Worm (Caenorhabditis elegans) whole organism, L4 larva: ENCODE results near the gene Y2H9A.4.
A peak's percentile ranks its signal among the peaks of the same experiment; 100 is the strongest.

Experiments used
- F26F4.8 ChIP-seq: fragments of 200-800 bp; sonication (Bioruptor generic); conservative IDR thresholded peaks from 2 replicates; pipeline ENCODE4 v1.3.6; 2022; ENCODE audit warnings: missing genetic modification characterization, missing compliant biosample characterization
- F37D6.2 ChIP-seq: sonication (generic microtip); optimal IDR thresholded peaks from 2 replicates; lab custom pipeline; 2016; ENCODE audit warnings: mild to moderate bottlenecking, missing genetic modification characterization, missing compliant biosample characterization
- R02D3.7 ChIP-seq: fragments of 150-350 bp; sonication (generic microtip); optimal IDR thresholded peaks from 3 replicates; lab custom pipeline; 2014; ENCODE audit warnings: missing biosample characterization, missing genetic modification characterization
- Y48G9A.11 ChIP-seq: fragments of 200-800 bp; sonication (Bioruptor generic); IDR thresholded peaks from 2 replicates; pipeline ENCODE4 v1.3.6; 2022; ENCODE audit warnings: missing genetic modification reagents, missing genetic modification characterization, missing compliant biosample characterization
- Y5F2A.4 ChIP-seq: fragments of 200-800 bp; sonication (Bioruptor generic); optimal IDR thresholded peaks from 2 replicates; lab custom pipeline; 2018; ENCODE audit warnings: mild to moderate bottlenecking, missing genetic modification characterization, missing compliant biosample characterization
- ZK546.5 ChIP-seq, 2 experiments: sonication (generic microtip); optimal IDR thresholded peaks; 2 replicates each; lab custom pipeline; 2017; ENCODE audit warnings: missing biosample characterization in 2 of 2, missing genetic modification characterization in 2 of 2
- aly-2 ChIP-seq: sonication (generic microtip); optimal IDR thresholded peaks from 2 replicates; lab custom pipeline; 2018; ENCODE audit warnings: missing biosample characterization, missing genetic modification characterization
- ceh-28 ChIP-seq: fragments of 150-350 bp; optimal IDR thresholded peaks from 2 replicates; lab custom pipeline; 2014; ENCODE audit warnings: missing biosample characterization, missing genetic modification reagents, missing genetic modification characterization
- ceh-82 ChIP-seq: sonication (generic microtip); optimal IDR thresholded peaks from 2 replicates; lab custom pipeline; 2017; ENCODE audit warnings: missing biosample characterization, missing genetic modification characterization
- cey-2 ChIP-seq: sonication (generic microtip); optimal IDR thresholded peaks from 3 replicates; lab custom pipeline; 2017; ENCODE audit warnings: missing genetic modification characterization, mild to moderate bottlenecking, missing compliant biosample characterization, antibody characterized with exemption, borderline replicate concordance; ENCODE audit not compliant: insufficient read depth
- ctbp-1 ChIP-seq: fragments of 200-800 bp; sonication (Bioruptor generic); IDR thresholded peaks from 2 replicates; pipeline ENCODE4 v1.3.6; 2022; ENCODE audit warnings: missing genetic modification reagents, missing genetic modification characterization, missing compliant biosample characterization
- daf-16 ChIP-seq, 3 experiments: sonication (generic microtip); optimal IDR thresholded peaks; 2 replicates each; lab custom pipeline; 2016 to 2017; ENCODE audit warnings: missing genetic modification characterization in 3 of 3, missing genetic modification reagents in 3 of 3, mild to moderate bottlenecking in 2 of 3, missing compliant biosample characterization in 2 of 3, missing biosample characterization in 1 of 3, moderate library complexity in 1 of 3
- daf-8 ChIP-seq: fragments of 200-800 bp; sonication (Bioruptor generic); IDR thresholded peaks from 2 replicates; pipeline ENCODE4 v1.3.6; 2022; ENCODE audit warnings: missing genetic modification characterization, missing compliant biosample characterization
- dmd-8 ChIP-seq: fragments of 200-800 bp; sonication (Bioruptor generic); IDR thresholded peaks from 2 replicates; pipeline ENCODE4 v1.3.6; 2022; ENCODE audit warnings: missing genetic modification characterization, missing compliant biosample characterization
- dmd-9 ChIP-seq: fragments of 200-800 bp; sonication (Bioruptor generic); IDR thresholded peaks from 2 replicates; pipeline ENCODE4 v1.3.6; 2022; ENCODE audit warnings: missing genetic modification reagents, missing genetic modification characterization, missing compliant biosample characterization
- dve-1 ChIP-seq: sonication (generic microtip); optimal IDR thresholded peaks from 2 replicates; lab custom pipeline; 2017; ENCODE audit warnings: antibody characterized with exemption, mild to moderate bottlenecking, missing genetic modification characterization, missing compliant biosample characterization; ENCODE audit not compliant: insufficient read depth
- gei-8 ChIP-seq: fragments of 200-800 bp; sonication (Bioruptor generic); optimal IDR thresholded peaks from 2 replicates; lab custom pipeline; 2018; ENCODE audit warnings: mild to moderate bottlenecking, missing genetic modification characterization, missing compliant biosample characterization
- hmg-1.1 ChIP-seq: fragments of 200-800 bp; sonication (Bioruptor generic); IDR thresholded peaks from 2 replicates; pipeline ENCODE4 v1.3.6; 2022; ENCODE audit warnings: missing genetic modification reagents, missing genetic modification characterization, missing compliant biosample characterization
- lim-7 ChIP-seq: fragments of 200-800 bp; sonication (Bioruptor generic); IDR thresholded peaks from 2 replicates; pipeline ENCODE4 v1.3.6; 2022; ENCODE audit warnings: missing genetic modification characterization, missing compliant biosample characterization
- lin-29 ChIP-seq: fragments of 200-800 bp; sonication (Bioruptor generic); IDR thresholded peaks from 2 replicates; pipeline ENCODE4 v1.3.6; 2022; ENCODE audit warnings: missing genetic modification reagents, missing genetic modification characterization, missing compliant biosample characterization
- madf-5 ChIP-seq, 2 experiments: fragments of 200-800 bp; sonication (Bioruptor generic); IDR thresholded peaks; 2 replicates each; pipeline ENCODE4 v1.3.6; 2022; ENCODE audit warnings: missing compliant biosample characterization in 2 of 2, missing genetic modification characterization in 2 of 2
- mdt-29 ChIP-seq: fragments of 200-800 bp; sonication (Bioruptor generic); IDR thresholded peaks from 2 replicates; pipeline ENCODE4 v1.3.6; 2022; ENCODE audit warnings: missing genetic modification reagents, missing genetic modification characterization, missing compliant biosample characterization
- mep-1 ChIP-seq: fragments of 150-350 bp; sonication (generic microtip); optimal IDR thresholded peaks from 3 replicates; lab custom pipeline; 2014; ENCODE audit warnings: missing biosample characterization, missing genetic modification characterization
- mes-2 ChIP-seq: sonication (generic microtip); optimal IDR thresholded peaks from 2 replicates; lab custom pipeline; 2016; ENCODE audit warnings: missing genotype, mild to moderate bottlenecking, missing genetic modification characterization, missing compliant biosample characterization; ENCODE audit not compliant: poor library complexity, severe bottlenecking
- mxl-3 ChIP-seq: fragments of 200-800 bp; sonication (Bioruptor generic); optimal IDR thresholded peaks from 2 replicates; lab custom pipeline; 2018; ENCODE audit warnings: mild to moderate bottlenecking, missing genetic modification characterization, missing compliant biosample characterization
- nhr-10 ChIP-seq: fragments of 150-350 bp; optimal IDR thresholded peaks from 2 replicates; lab custom pipeline; 2014; ENCODE audit warnings: missing biosample characterization, missing genetic modification characterization
- nhr-28 ChIP-seq: fragments of 150-350 bp; optimal IDR thresholded peaks from 2 replicates; lab custom pipeline; 2014; ENCODE audit warnings: missing biosample characterization, missing genetic modification characterization
- nhr-42 ChIP-seq: fragments of 200-800 bp; sonication (Bioruptor generic); IDR thresholded peaks from 2 replicates; pipeline ENCODE4 v1.3.6; 2022; ENCODE audit warnings: missing genetic modification characterization, missing compliant biosample characterization
- nhr-6 ChIP-seq: fragments of 150-350 bp; optimal IDR thresholded peaks from 2 replicates; lab custom pipeline; 2014; ENCODE audit warnings: missing biosample characterization, missing genetic modification characterization
- nhr-76 ChIP-seq: fragments of 150-350 bp; optimal IDR thresholded peaks from 2 replicates; lab custom pipeline; 2014; ENCODE audit warnings: missing biosample characterization, missing genetic modification characterization
- pqm-1 ChIP-seq: sonication (generic microtip); optimal IDR thresholded peaks from 2 replicates; lab custom pipeline; 2017; ENCODE audit warnings: missing biosample characterization, missing genetic modification characterization
- sdz-12 ChIP-seq: fragments of 200-800 bp; sonication (Bioruptor generic); optimal IDR thresholded peaks from 2 replicates; lab custom pipeline; 2018; ENCODE audit warnings: mild to moderate bottlenecking, missing genetic modification characterization, missing compliant biosample characterization
- snpc-1.2 ChIP-seq: fragments of 200-800 bp; sonication (Bioruptor generic); IDR thresholded peaks from 2 replicates; pipeline ENCODE4 v1.3.6; 2022; ENCODE audit warnings: missing genetic modification reagents, missing genetic modification characterization, missing compliant biosample characterization
- spr-1 ChIP-seq: sonication (generic microtip); optimal IDR thresholded peaks from 2 replicates; lab custom pipeline; 2016; ENCODE audit warnings: mild to moderate bottlenecking, missing genetic modification characterization, missing compliant biosample characterization
- unc-62 ChIP-seq, 3 experiments: fragments of 150-350 bp in 1 of 3; sonication (generic microtip); optimal IDR thresholded peaks in 2 of 3; peaks in 1 of 3; 1 replicate in 1 of 3; 2 replicates in 2 of 3; lab custom pipeline; 2014 to 2017; ENCODE audit warnings: missing biosample characterization in 3 of 3, missing genetic modification characterization in 3 of 3, missing genetic modification reagents in 3 of 3, missing genotype in 1 of 3
- vab-7 ChIP-seq: fragments of 200-800 bp; sonication (Bioruptor generic); IDR thresholded peaks from 2 replicates; pipeline ENCODE4 v1.3.6; 2022; ENCODE audit warnings: missing genetic modification reagents, missing genetic modification characterization, missing compliant biosample characterization
- zip-11 ChIP-seq: fragments of 200-800 bp; sonication (Bioruptor generic); IDR thresholded peaks from 2 replicates; pipeline ENCODE4 v1.3.6; 2022; ENCODE audit warnings: missing genetic modification characterization, missing compliant biosample characterization

Y2H9A.4 gene

DNA sequence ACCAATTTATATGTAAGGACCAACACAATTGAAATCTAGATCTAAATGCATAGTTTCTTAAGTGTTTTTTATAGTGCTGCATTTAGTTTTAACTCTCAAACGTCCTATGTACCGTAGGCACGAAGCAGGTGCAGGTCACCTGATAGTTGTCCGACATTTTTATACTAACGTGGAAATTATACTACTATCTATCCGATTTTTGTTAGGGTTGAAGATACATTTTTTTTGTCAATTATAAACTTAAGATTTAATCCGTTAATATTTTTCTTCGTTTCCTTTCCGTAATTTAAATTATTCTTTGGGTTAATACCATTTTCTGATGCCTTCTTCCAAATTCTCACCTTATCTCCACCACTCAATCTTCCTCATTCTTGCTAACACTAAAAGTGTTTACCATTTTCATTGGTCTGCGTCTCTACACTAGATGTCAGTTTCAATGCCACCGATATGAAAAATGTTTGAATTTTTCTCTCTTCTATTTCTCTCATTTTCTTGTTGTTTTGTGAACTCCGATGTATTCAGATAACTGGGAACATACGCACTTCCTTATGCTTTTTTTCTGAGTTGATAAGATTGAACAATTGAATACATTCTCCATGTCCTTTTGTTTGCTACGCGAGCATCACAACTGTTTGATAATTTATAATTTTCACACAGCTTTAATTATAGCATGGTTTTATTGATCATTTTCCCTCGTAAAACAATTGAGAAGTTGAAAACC is at the start of gene Y2H9A.4:
Gene Y2H9A.4, plus strand, starts transcription at position 671 of the 721 bp plus-strand sequence.
- TF ChIP-seq dve-1 = peak; percentile 36
- TF ChIP-seq nhr-28 (tag; lab: Kevin White, UChicago) = peak; percentile 84
- TF ChIP-seq pqm-1 (tag; lab: Kevin White, UChicago) = peak; percentile 37
- TF ChIP-seq daf-16 (GFP tag; optimal IDR thresholded peaks at IDR 0.05; lab: Kevin White, UChicago) = no peak
- peak; percentile 93 for TF ChIP-seq daf-16 (tag; optimal IDR thresholded peaks at IDR 0.05; lab: Kevin White, UChicago)
- no peak for TF ChIP-seq ZK546.5 (tag; optimal IDR thresholded peaks at IDR 0.05; lab: Kevin White, UChicago)
- TF ChIP-seq unc-62 (GFP tag; optimal IDR thresholded peaks at IDR 0.05 in 1 of 2; lab: Kevin White, UChicago) = peak in 1 of 2 experiments; percentile 94
- TF ChIP-seq unc-62 (tag; optimal IDR thresholded peaks at IDR 0.05; lab: Kevin White, UChicago) = no peak
- TF ChIP-seq nhr-6 (tag; lab: Kevin White, UChicago) = peak; percentile 29
- TF ChIP-seq mep-1 (tag; lab: Kevin White, UChicago) = no peak

ce11 chrV:13396426-13396825 is 49.3 kb upstream of the Y2H9A.4 start:
- TF ChIP-seq mxl-3 = no peak
- TF ChIP-seq mes-2 (tag; lab: Kevin White, UChicago) = peak; percentile 15
- TF ChIP-seq dmd-9 (GFP tag; lab: Robert Waterston, UW) = no peak
- TF ChIP-seq ctbp-1 (GFP tag; lab: Robert Waterston, UW) = 0 out of 2 replicates have a peak, but pooled peaks have one; percentile 43
- TF ChIP-seq snpc-1.2 (GFP tag; lab: Robert Waterston, UW) = no peak
- 0 out of 4 replicates have a peak, but pooled peaks of 1 of the 2 experiments have one; percentile 41 for TF ChIP-seq madf-5 (GFP tag; IDR thresholded peaks at IDR 0.05; lab: Robert Waterston, UW)
- no peak for TF ChIP-seq ceh-28 (tag; lab: Kevin White, UChicago)
- TF ChIP-seq cey-2 (tag; lab: Kevin White, UChicago) = no peak
- no peak for TF ChIP-seq nhr-42 (GFP tag; lab: Robert Waterston, UW)
- no peak for TF ChIP-seq Y48G9A.11
- TF ChIP-seq vab-7 (GFP tag; lab: Robert Waterston, UW) = 0 out of 2 replicates have a peak, but pooled peaks have one; percentile 7
- no peak for TF ChIP-seq daf-8 (GFP tag; lab: Robert Waterston, UW)
- peak; percentile 4 for TF ChIP-seq gei-8 (GFP tag; lab: Kevin White, UChicago)
- no peak for TF ChIP-seq Y5F2A.4 (GFP tag; lab: Kevin White, UChicago)
- peak; percentile 28 for TF ChIP-seq hmg-1.1 (GFP tag; lab: Robert Waterston, UW)

ce11 chrV:13401669-13402068 is 44.0 kb upstream of the Y2H9A.4 start:
- TF ChIP-seq lim-7 = no peak
- TF ChIP-seq F26F4.8 (GFP tag; lab: Robert Waterston, UW) = no peak
- no peak for TF ChIP-seq lin-29 (GFP tag; lab: Robert Waterston, UW)
- TF ChIP-seq spr-1 (tag; lab: Kevin White, UChicago) = no peak
- no peak for TF ChIP-seq zip-11 (GFP tag; lab: Robert Waterston, UW)
- TF ChIP-seq dmd-8 (GFP tag; lab: Robert Waterston, UW) = no peak
- no peak for TF ChIP-seq Y5F2A.4 (GFP tag; lab: Kevin White, UChicago)
- no peak for TF ChIP-seq R02D3.7 (tag; lab: Kevin White, UChicago)
- TF ChIP-seq nhr-10 (tag; lab: Kevin White, UChicago) = no peak
- no peak for TF ChIP-seq nhr-76 (tag; lab: Kevin White, UChicago)
- TF ChIP-seq ceh-82 (tag; lab: Kevin White, UChicago) = no peak
- no peak for TF ChIP-seq F37D6.2
- TF ChIP-seq aly-2 = no peak
- no peak for TF ChIP-seq mes-2 (tag; lab: Kevin White, UChicago)
- TF ChIP-seq sdz-12 (GFP tag; lab: Kevin White, UChicago) = no peak
- TF ChIP-seq mdt-29 (GFP tag; lab: Robert Waterston, UW) = no peak
